Worm (Caenorhabditis elegans): ENCODE data around the gene C05C12.4.
"Not testable (repeated sequence)": the region's sequence is repeated elsewhere in the genome, so short reads cannot be mapped to it uniquely, and the experiment has no call there.

The C05C12.4 gene

ce11 chrIV:11202389-11202788 is 45.5 kb downstream of the C05C12.4 start, which contains the start of gene R07H5.11:
Gene R07H5.11 (plus strand): TSS chrIV:11202768.
- not testable (repeated sequence) for TF ChIP-seq C34B4.2, C04F5.9, unc-86 (tag; optimal IDR thresholded peaks at IDR 0.05)

DNA sequence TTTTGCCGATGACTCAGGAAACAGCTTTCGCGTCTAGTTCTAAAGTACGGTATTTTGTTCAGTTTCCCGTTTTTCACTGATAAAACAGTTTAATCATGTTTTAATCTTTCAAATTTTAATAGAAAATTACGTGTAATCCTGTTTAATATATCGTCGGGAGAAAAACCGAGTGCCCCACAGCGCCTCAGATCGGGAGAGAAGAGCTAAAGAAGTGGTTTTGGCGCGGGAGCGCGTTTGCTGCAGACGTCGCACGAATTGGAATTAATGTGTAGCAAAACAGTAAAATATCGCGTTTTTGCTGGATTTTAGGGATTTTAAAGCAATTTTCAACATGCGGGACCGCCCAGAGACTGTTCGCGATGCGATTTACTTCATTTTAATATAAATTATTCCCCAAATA is 47.2 kb downstream of the C05C12.4 start:
- TF ChIP-seq nhr-19 (GFP tag; conservative IDR thresholded peaks at IDR 0.05) = peak; percentile 30

ce11 chrIV:11198983-11199382 is 48.9 kb downstream of the C05C12.4 start, which contains the start of gene R07H5.16:
Gene R07H5.16 (plus strand): TSS chrIV:11199330.
- TF ChIP-seq isw-1 (GFP tag; IDR thresholded peaks at IDR 0.05) (peak; percentile 15; the same call in 1 of the 2 replicates), rnt-1 (tag; optimal IDR thresholded peaks at IDR 0.05) (peak; percentile 2)

All from whole organism, L1 larva.